Worm (Caenorhabditis elegans) whole organism, mixed stage, embryonic: Measurements from ENCODE around the gene F46F5.11.

Experiments used
- elt-3 ChIP-seq: fragments of 150-350 bp; optimal IDR thresholded peaks from 2 replicates; lab custom pipeline; 2014; ENCODE audit warnings: missing biosample characterization, missing genetic modification characterization
- nhr-12 ChIP-seq: fragments of 150-350 bp; optimal IDR thresholded peaks from 2 replicates; lab custom pipeline; 2014; ENCODE audit warnings: missing biosample characterization, missing genetic modification characterization
- nhr-237 ChIP-seq: fragments of 150-350 bp; optimal IDR thresholded peaks from 2 replicates; lab custom pipeline; 2014; ENCODE audit warnings: missing biosample characterization, missing genetic modification characterization
- nhr-28 ChIP-seq: fragments of 150-350 bp; optimal IDR thresholded peaks from 2 replicates; lab custom pipeline; 2014; ENCODE audit warnings: missing biosample characterization, missing genetic modification characterization
- nhr-76 ChIP-seq: sonication (generic microtip); optimal IDR thresholded peaks from 2 replicates; lab custom pipeline; 2017; ENCODE audit warnings: missing biosample characterization, missing genetic modification characterization
- unc-120 ChIP-seq: sonication (generic microtip); optimal IDR thresholded peaks from 2 replicates; lab custom pipeline; 2017; ENCODE audit warnings: missing genetic modification characterization, missing compliant biosample characterization; ENCODE audit not compliant: poor library complexity, severe bottlenecking
- unc-39 ChIP-seq: fragments of 150-350 bp; optimal IDR thresholded peaks from 2 replicates; lab custom pipeline; 2014; ENCODE audit warnings: missing biosample characterization, missing genetic modification characterization
- ztf-11 ChIP-seq: fragments of 150-350 bp; optimal IDR thresholded peaks from 2 replicates; lab custom pipeline; 2014; ENCODE audit warnings: missing biosample characterization, missing genetic modification characterization

DNA sequence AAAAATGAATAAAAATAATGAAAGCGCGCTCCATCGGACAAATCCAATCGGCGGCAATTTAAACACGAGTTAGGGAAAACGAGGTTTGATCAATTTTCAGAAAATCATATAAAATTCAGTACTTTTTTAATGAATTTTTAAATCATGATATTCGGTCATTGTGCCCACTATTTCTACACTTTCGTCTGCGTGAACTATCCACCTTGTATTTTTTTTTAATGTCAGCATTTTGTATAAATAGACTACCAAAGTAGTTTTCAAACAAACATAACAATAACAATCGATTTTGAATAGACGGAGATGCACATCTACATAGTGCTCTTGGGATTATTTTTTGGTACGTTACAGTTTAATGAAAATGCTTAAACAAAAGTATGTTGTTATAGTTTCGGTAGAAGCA, 20.4 kb upstream of the F46F5.11 start, which contains the start of gene F46F5.15:
- TF ChIP-seq unc-39 (tag; lab: Kevin White, UChicago) = no peak
- no peak for TF ChIP-seq nhr-76 (tag; lab: Kevin White, UChicago)
- no peak for TF ChIP-seq unc-120 (tag; lab: Kevin White, UChicago)
- no peak for TF ChIP-seq elt-3 (tag; lab: Kevin White, UChicago)
- TF ChIP-seq nhr-237 (tag; lab: Kevin White, UChicago) = no peak
- no peak for TF ChIP-seq nhr-28 (tag; lab: Kevin White, UChicago)
- TF ChIP-seq ztf-11 (tag; lab: Kevin White, UChicago) = no peak
- TF ChIP-seq nhr-12 = no peak
